Worm (Caenorhabditis elegans): Measurements from ENCODE around the gene ZC8.6.
A peak's percentile ranks its signal among the peaks of the same experiment; 100 is the strongest.

Gene ZC8.6

DNA sequence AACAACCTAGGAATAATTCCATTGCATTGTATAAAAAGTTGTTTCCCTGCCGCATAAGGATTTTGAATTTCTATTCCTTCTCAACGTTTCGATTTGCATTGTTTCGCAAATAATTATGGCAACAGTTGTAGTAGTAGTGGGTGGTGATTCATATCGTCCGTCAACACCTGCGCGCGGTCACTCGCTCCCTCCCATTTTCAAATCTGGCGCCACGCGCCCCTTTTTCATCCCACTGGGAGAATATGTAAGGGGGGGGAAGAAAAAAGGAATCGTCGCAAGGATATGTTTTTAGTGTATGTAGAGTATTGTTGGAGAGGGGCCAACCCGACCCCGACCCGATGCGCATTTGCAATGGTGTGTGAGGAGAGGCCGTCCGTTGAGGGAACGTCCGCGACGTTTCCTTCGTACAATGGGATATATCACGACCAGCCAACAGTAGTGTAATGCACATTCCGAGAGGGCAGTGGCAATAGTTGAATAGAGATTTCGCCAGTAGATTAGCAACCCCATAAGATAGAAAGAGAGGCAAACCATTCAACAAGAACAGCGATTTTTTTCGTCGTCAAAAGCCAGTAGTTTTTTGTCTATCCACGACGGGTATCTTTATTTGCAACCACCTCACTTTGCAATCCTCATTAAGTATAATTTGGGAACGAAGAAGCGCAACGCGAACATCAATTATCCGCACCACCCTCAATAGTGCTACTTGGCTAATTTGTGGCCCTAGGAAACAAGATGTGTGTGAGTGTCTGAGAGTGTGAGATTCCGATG, 36.3 kb downstream of the ZC8.6 start:
- no peak for TF ChIP-seq blmp-1 (tag; optimal IDR thresholded peaks at IDR 0.05)
- TF ChIP-seq nhr-76 (tag; optimal IDR thresholded peaks at IDR 0.05) = no peak
- TF ChIP-seq nhr-28 (tag; optimal IDR thresholded peaks at IDR 0.05) = no peak
- no peak for TF ChIP-seq nhr-12 (tag; optimal IDR thresholded peaks at IDR 0.05)
- peak; percentile 12 for TF ChIP-seq hlh-1 (tag; optimal IDR thresholded peaks at IDR 0.05)
- TF ChIP-seq mls-2 (tag; optimal IDR thresholded peaks at IDR 0.05) = peak; percentile 25
- no peak for TF ChIP-seq nhr-2 (tag; optimal IDR thresholded peaks at IDR 0.05)
- TF ChIP-seq unc-62 (GFP tag; optimal IDR thresholded peaks at IDR 0.05) = no peak
- TF ChIP-seq lsy-2 (tag; optimal IDR thresholded peaks at IDR 0.05) = no peak
- no peak for TF ChIP-seq lin-13 (tag; optimal IDR thresholded peaks at IDR 0.05)
- no peak for TF ChIP-seq lin-32 (GFP tag; optimal IDR thresholded peaks at IDR 0.05)
- no peak for TF ChIP-seq ceh-39 (tag; optimal IDR thresholded peaks at IDR 0.05)
- no peak for TF ChIP-seq bed-3 (GFP tag; optimal IDR thresholded peaks at IDR 0.05)
- TF ChIP-seq ceh-83 (GFP tag; optimal IDR thresholded peaks at IDR 0.05) = peak; percentile 59
- no peak for TF ChIP-seq mep-1 (tag; optimal IDR thresholded peaks at IDR 0.05)
- no peak for TF ChIP-seq pha-4 (tag; optimal IDR thresholded peaks at IDR 0.05)
- peak; percentile 16 for TF ChIP-seq M03D4.4 (tag; optimal IDR thresholded peaks at IDR 0.05)
- TF ChIP-seq ces-1 (GFP tag; optimal IDR thresholded peaks at IDR 0.05) = peak; percentile 38
- peak; percentile 34 for TF ChIP-seq ceh-43 (GFP tag; optimal IDR thresholded peaks at IDR 0.05)
- TF ChIP-seq mab-5 (tag; optimal IDR thresholded peaks at IDR 0.05) = no peak
- no peak for TF ChIP-seq sem-2 (GFP tag; optimal IDR thresholded peaks at IDR 0.05)
- peak; percentile 28 for TF ChIP-seq ztf-11 (tag; optimal IDR thresholded peaks at IDR 0.05)
- TF ChIP-seq elt-1 (tag; optimal IDR thresholded peaks at IDR 0.05; ENCODE audit: borderline replicate concordance, insufficient read depth) = peak; percentile 42
- TF ChIP-seq sptf-1 (tag; optimal IDR thresholded peaks at IDR 0.05) = peak; percentile 72

- no peak for TF ChIP-seq zip-8 (tag; optimal IDR thresholded peaks at IDR 0.05)
- no peak for TF ChIP-seq sem-2 (GFP tag; optimal IDR thresholded peaks at IDR 0.05)
- TF ChIP-seq cnd-1 (tag; optimal IDR thresholded peaks at IDR 0.05) = peak; percentile 57
- TF ChIP-seq lin-32 (GFP tag; optimal IDR thresholded peaks at IDR 0.05) = peak; percentile 3
- peak; percentile 39 for TF ChIP-seq hlh-1 (tag; optimal IDR thresholded peaks at IDR 0.05)
- TF ChIP-seq unc-120 (tag; optimal IDR thresholded peaks at IDR 0.05; ENCODE audit: poor library complexity, severe bottlenecking) = peak; percentile 96
- no peak for TF ChIP-seq bed-3 (GFP tag; optimal IDR thresholded peaks at IDR 0.05)
- TF ChIP-seq nhr-2 (tag; optimal IDR thresholded peaks at IDR 0.05) = no peak
- no peak for TF ChIP-seq tbx-8 (GFP tag; optimal IDR thresholded peaks at IDR 0.05)
- no peak for TF ChIP-seq snpc-4 (tag; optimal IDR thresholded peaks at IDR 0.05)
- no peak for TF ChIP-seq nhr-76 (tag; optimal IDR thresholded peaks at IDR 0.05)
- TF ChIP-seq mls-2 (tag; optimal IDR thresholded peaks at IDR 0.05) = no peak
- TF ChIP-seq M03D4.4 (tag; optimal IDR thresholded peaks at IDR 0.05) = no peak
- no peak for TF ChIP-seq blmp-1 (tag; optimal IDR thresholded peaks at IDR 0.05)
- TF ChIP-seq lsy-2 (tag; optimal IDR thresholded peaks at IDR 0.05) = peak; percentile 32
- no peak for TF ChIP-seq ham-2 (GFP tag; optimal IDR thresholded peaks at IDR 0.05)
- no peak for TF ChIP-seq nhr-28 (tag; optimal IDR thresholded peaks at IDR 0.05)
- peak; percentile 18 for TF ChIP-seq ztf-11 (tag; optimal IDR thresholded peaks at IDR 0.05)
- TF ChIP-seq elt-3 (tag; optimal IDR thresholded peaks at IDR 0.05) = no peak
- TF ChIP-seq unc-62 (GFP tag; optimal IDR thresholded peaks at IDR 0.05) = peak; percentile 27
- peak; percentile 8 for TF ChIP-seq pha-4 (tag; optimal IDR thresholded peaks at IDR 0.05)
- no peak for TF ChIP-seq ceh-39 (tag; optimal IDR thresholded peaks at IDR 0.05)
- TF ChIP-seq ces-1 (GFP tag; optimal IDR thresholded peaks at IDR 0.05) = no peak
- no peak for TF ChIP-seq lin-13 (tag; optimal IDR thresholded peaks at IDR 0.05)
- TF ChIP-seq ceh-43 (GFP tag; optimal IDR thresholded peaks at IDR 0.05) = no peak
- no peak for TF ChIP-seq ceh-83 (GFP tag; optimal IDR thresholded peaks at IDR 0.05)
- TF ChIP-seq unc-39 (tag; optimal IDR thresholded peaks at IDR 0.05) = no peak
- TF ChIP-seq drap-1 (GFP tag; optimal IDR thresholded peaks at IDR 0.05) = peak; percentile 39
- no peak for TF ChIP-seq elt-1 (tag; optimal IDR thresholded peaks at IDR 0.05; ENCODE audit: borderline replicate concordance, insufficient read depth)
- no peak for TF ChIP-seq mep-1 (tag; optimal IDR thresholded peaks at IDR 0.05)
- TF ChIP-seq flh-1 (GFP tag; optimal IDR thresholded peaks at IDR 0.05) = no peak
- TF ChIP-seq nhr-237 (tag; optimal IDR thresholded peaks at IDR 0.05) = no peak
- TF ChIP-seq sptf-1 (tag; optimal IDR thresholded peaks at IDR 0.05) = no peak
- TF ChIP-seq mab-5 (tag; optimal IDR thresholded peaks at IDR 0.05) = no peak
- TF ChIP-seq nhr-12 (tag; optimal IDR thresholded peaks at IDR 0.05) = no peak
Observed at ce11 chrX:4960422-4960821, 37.0 kb downstream of the ZC8.6 start, which contains the start of gene act-4. Gene act-4 (plus strand): TSS chrX:4960621.
